Worm (Caenorhabditis elegans): ENCODE measurements around the gene gtap-2.

The gtap-2 gene

ce11 chrIII:9789083-9789482 is 19.3 kb upstream of the gtap-2 start:
- TF ChIP-seq efl-1 (optimal IDR thresholded peaks at IDR 0.05): no peak
- peak in 1 of 2 experiments; percentile 51 for TF ChIP-seq efl-1 (GFP tag; optimal IDR thresholded peaks at IDR 0.05 in 1 of 2)
- no peak for TF ChIP-seq mep-1 (tag; optimal IDR thresholded peaks at IDR 0.05)

- TF ChIP-seq lsy-2 (tag; optimal IDR thresholded peaks at IDR 0.05) (no peak), unc-62 (GFP tag; optimal IDR thresholded peaks at IDR 0.05) (no peak), ces-1 (GFP tag; optimal IDR thresholded peaks at IDR 0.05) (no peak), ceh-88 (GFP tag; IDR thresholded peaks at IDR 0.05) (no peak)
These were observed 18.7 kb upstream of the gtap-2 start, which contains the start of gene R10E11.5 for ce11 chrIII:9789607-9790073. Gene R10E11.5 (minus strand): TSS chrIII:9789657.

- TF ChIP-seq Y116A8C.19 (tag; optimal IDR thresholded peaks at IDR 0.05; ENCODE audit: borderline replicate concordance): no peak
- peak; percentile 63 for TF ChIP-seq mep-1 (tag; optimal IDR thresholded peaks at IDR 0.05)
- TF ChIP-seq egl-13 (tag; optimal IDR thresholded peaks at IDR 0.05): no peak
- TF ChIP-seq swsn-7 (tag; optimal IDR thresholded peaks at IDR 0.05): no peak
- no peak for TF ChIP-seq ceh-90 (tag; optimal IDR thresholded peaks at IDR 0.05)
- no peak for TF ChIP-seq lin-39 (tag; optimal IDR thresholded peaks at IDR 0.05)
- TF ChIP-seq lin-13 (GFP tag; optimal IDR thresholded peaks at IDR 0.05): peak; percentile 26
- TF ChIP-seq nhr-90 (tag; optimal IDR thresholded peaks at IDR 0.05; ENCODE audit: poor library complexity): peak; percentile 22
- no peak for TF ChIP-seq pag-3 (tag; optimal IDR thresholded peaks at IDR 0.05; ENCODE audit: borderline replicate concordance, insufficient read depth)
- no peak for TF ChIP-seq mab-9 (GFP tag; IDR thresholded peaks at IDR 0.05)
- peak; percentile 42 for TF ChIP-seq nhr-20 (tag; optimal IDR thresholded peaks at IDR 0.05)
- TF ChIP-seq C16A3.4 (tag; optimal IDR thresholded peaks at IDR 0.05): peak; percentile 40
- TF ChIP-seq ets-5 (GFP tag; IDR thresholded peaks at IDR 0.05): no peak
- TF ChIP-seq fkh-10 (GFP tag; optimal IDR thresholded peaks at IDR 0.05): no peak
- no peak for TF ChIP-seq tbx-2 (tag; optimal IDR thresholded peaks at IDR 0.05)
- TF ChIP-seq sox-4 (tag; optimal IDR thresholded peaks at IDR 0.05): no peak
- no peak for TF ChIP-seq nhr-19 (GFP tag; conservative IDR thresholded peaks at IDR 0.05)
- peak in 1 of 2 experiments; percentile 3 for TF ChIP-seq mdl-1 (tag; optimal IDR thresholded peaks at IDR 0.05)
- no peak for TF ChIP-seq unc-30 (tag; optimal IDR thresholded peaks at IDR 0.05)
- no peak for TF ChIP-seq alr-1 (tag; optimal IDR thresholded peaks at IDR 0.05; ENCODE audit: borderline replicate concordance)
- TF ChIP-seq ceh-8 (GFP tag; optimal IDR thresholded peaks at IDR 0.05): no peak
- TF ChIP-seq efl-1 (optimal IDR thresholded peaks at IDR 0.05): peak; percentile 78 to 83
- TF ChIP-seq efl-1 (GFP tag; optimal IDR thresholded peaks at IDR 0.05 in 1 of 2): peak; percentile 83 to 97
- no peak for TF ChIP-seq lir-3 (tag; optimal IDR thresholded peaks at IDR 0.05; ENCODE audit: poor library complexity)
- TF ChIP-seq nhr-85 (tag): peak; percentile 52
- TF ChIP-seq lin-35 (GFP tag; optimal IDR thresholded peaks at IDR 0.05): peak; percentile 56 to 88
- no peak for TF ChIP-seq nhr-237 (tag; optimal IDR thresholded peaks at IDR 0.05)
- TF ChIP-seq C04F5.9 (tag; optimal IDR thresholded peaks at IDR 0.05): no peak
- no peak for TF ChIP-seq zag-1 (tag; optimal IDR thresholded peaks at IDR 0.05)
- no peak for TF ChIP-seq tlp-1 (tag; optimal IDR thresholded peaks at IDR 0.05)
- TF ChIP-seq dpl-1 (GFP tag; optimal IDR thresholded peaks at IDR 0.05): peak; percentile 87 to 89 (median 88)
- TF ChIP-seq lin-14 (GFP tag; optimal IDR thresholded peaks at IDR 0.05): peak; percentile 47
- TF ChIP-seq unc-130 (tag; optimal IDR thresholded peaks at IDR 0.05): no peak
- TF ChIP-seq jun-1 (tag; optimal IDR thresholded peaks at IDR 0.05): no peak
- TF ChIP-seq dsc-1 (tag; optimal IDR thresholded peaks at IDR 0.05): no peak
- TF ChIP-seq snu-23 (GFP tag; optimal IDR thresholded peaks at IDR 0.05): peak; percentile 35
- no peak for TF ChIP-seq ces-1 (GFP tag; optimal IDR thresholded peaks at IDR 0.05)
- peak; percentile 33 for TF ChIP-seq nhr-71 (tag; optimal IDR thresholded peaks at IDR 0.05)
- peak in 1 of 2 experiments; percentile 71 for TF ChIP-seq lsy-2 (tag; optimal IDR thresholded peaks at IDR 0.05)
- no peak for TF ChIP-seq C34B4.2 (tag; optimal IDR thresholded peaks at IDR 0.05)
- no peak for TF ChIP-seq elt-2 (tag; optimal IDR thresholded peaks at IDR 0.05)
- no peak for TF ChIP-seq ceh-63 (GFP tag; optimal IDR thresholded peaks at IDR 0.05)
- TF ChIP-seq F16B12.6 (tag; optimal IDR thresholded peaks at IDR 0.05): peak; percentile 27
- TF ChIP-seq unc-86 (tag; optimal IDR thresholded peaks at IDR 0.05): no peak
These were observed 14.5 kb upstream of the gtap-2 start, which contains the start of the genes R10E11.9 and mcm-6 for ce11 chrIII:9793592-9794417. Gene R10E11.9 (minus strand): TSS chrIII:9793642. Gene mcm-6 (plus strand): TSS chrIII:9794367.

Data from whole organism, L1 larva.